Fruit fly (Drosophila melanogaster): ENCODE results near the gene Chsy.

The Chsy gene

dm6 chrX:15579579-15579978 is 13.8 kb downstream of the Chsy start (continued):
- TF ChIP-seq CG11398 (GFP tag; optimal IDR thresholded peaks at IDR 0.05) (peak; percentile 86), Dek (tag; optimal IDR thresholded peaks at IDR 0.05) (peak; percentile 88), tup (GFP tag; optimal IDR thresholded peaks at IDR 0.05) (peak; percentile 82), Camta (GFP tag; optimal IDR thresholded peaks at IDR 0.05) (peak; percentile 88), Tbp (GFP tag; optimal IDR thresholded peaks at IDR 0.05) (no peak), Lhr (GFP tag; optimal IDR thresholded peaks at IDR 0.05) (peak; percentile 64), CG9609 (GFP tag; optimal IDR thresholded peaks at IDR 0.05) (peak; percentile 90), CG12769 (tag; optimal IDR thresholded peaks at IDR 0.05) (no peak), CG34376 (GFP tag; optimal IDR thresholded peaks at IDR 0.05) (peak; percentile 79), C15 (GFP tag; IDR thresholded peaks at IDR 0.05) (peak; percentile 75; the same call in 2 of the 3 replicates), tna (GFP tag; IDR thresholded peaks at IDR 0.05; ENCODE audit: partially characterized antibody) (no peak), Sin3A (optimal IDR thresholded peaks at IDR 0.05) (no peak), crp (GFP tag; optimal IDR thresholded peaks at IDR 0.05) (peak in 1 of 2 experiments; percentile 33), CG10654 (GFP tag; optimal IDR thresholded peaks at IDR 0.05) (peak; percentile 82), Ada2b (GFP tag; IDR thresholded peaks at IDR 0.05) (peak; percentile 95), fd102C (GFP tag; optimal IDR thresholded peaks at IDR 0.05) (peak; percentile 21), slbo (GFP tag; IDR thresholded peaks at IDR 0.05) (peak; percentile 97), gem (tag; optimal IDR thresholded peaks at IDR 0.05) (peak; percentile 91), CG7786 (GFP tag; optimal IDR thresholded peaks at IDR 0.05) (peak; percentile 93), mirr (GFP tag; optimal IDR thresholded peaks at IDR 0.05) (peak; percentile 90), Six4 (GFP tag; optimal IDR thresholded peaks at IDR 0.05) (peak; percentile 76), CG7357 (GFP tag; IDR thresholded peaks at IDR 0.05) (peak; percentile 87), ssp (GFP tag; IDR thresholded peaks at IDR 0.05) (peak; percentile 78), CG1832 (GFP tag; optimal IDR thresholded peaks at IDR 0.05) (no peak), sr (GFP tag; IDR thresholded peaks at IDR 0.05) (peak; percentile 63; the same call in 1 of the 3 replicates), CG13775 (GFP tag; optimal IDR thresholded peaks at IDR 0.05) (peak; percentile 87), MTF-1 (GFP tag; optimal IDR thresholded peaks at IDR 0.05; ENCODE audit: borderline replicate concordance) (peak; percentile 87), Ets97D (GFP tag; optimal IDR thresholded peaks at IDR 0.05) (peak; percentile 58), CG11247 (GFP tag; IDR thresholded peaks at IDR 0.05) (peak; percentile 93), CG18011 (GFP tag; optimal IDR thresholded peaks at IDR 0.05) (peak; percentile 76), Bgb (GFP tag; IDR thresholded peaks at IDR 0.05; ENCODE audit: partially characterized antibody) (no peak), gt (GFP tag; IDR thresholded peaks at IDR 0.05) (0 out of 2 replicates have a peak, but pooled peaks have one; percentile 64), jing (GFP tag; optimal IDR thresholded peaks at IDR 0.05) (peak; percentile 80), bbx (GFP tag; IDR thresholded peaks at IDR 0.05; ENCODE audit: partially characterized antibody) (no peak), Nf-YA (GFP tag; IDR thresholded peaks at IDR 0.05) (peak; percentile 76), CG1024 (GFP tag; IDR thresholded peaks at IDR 0.05) (peak; percentile 83), CG2202 (tag; optimal IDR thresholded peaks at IDR 0.05) (peak; percentile 76), lmd (GFP tag; IDR thresholded peaks at IDR 0.05) (peak; percentile 95), gcm2 (GFP tag; optimal IDR thresholded peaks at IDR 0.05) (peak; percentile 77), sens-2 (GFP tag; IDR thresholded peaks at IDR 0.05) (peak; percentile 76), CG9437 (GFP tag; optimal IDR thresholded peaks at IDR 0.05) (peak; percentile 64), E2f2 (GFP tag; IDR thresholded peaks at IDR 0.05) (peak; percentile 70), HLH54F (GFP tag; optimal IDR thresholded peaks at IDR 0.05) (peak; percentile 94), fd3F (GFP tag; optimal IDR thresholded peaks at IDR 0.05) (peak; percentile 89), ase (GFP tag; IDR thresholded peaks at IDR 0.05) (peak; percentile 86), ash1 (GFP tag; optimal IDR thresholded peaks at IDR 0.05) (peak; percentile 72), otp (GFP tag; IDR thresholded peaks at IDR 0.05) (peak; percentile 93), slou (GFP tag; optimal IDR thresholded peaks at IDR 0.05) (peak; percentile 77), MBD-R2 (GFP tag; IDR thresholded peaks at IDR 0.05) (peak; percentile 91), CG10565 (GFP tag; optimal IDR thresholded peaks at IDR 0.05) (peak; percentile 62), CG12155 (GFP tag; optimal IDR thresholded peaks at IDR 0.05) (peak; percentile 90)

Measured in whole organism, embryonic.